Worm (Caenorhabditis elegans) whole organism, L1 larva: ENCODE data around the gene str-231.
A peak's percentile ranks its signal among the peaks of the same experiment; 100 is the strongest.

ENCODE experiments used
- C04F5.9 ChIP-seq: sonication (generic microtip); optimal IDR thresholded peaks from 2 replicates; lab custom pipeline; 2016; ENCODE audit warnings: missing genetic modification characterization, missing compliant biosample characterization
- C16A3.4 ChIP-seq: fragments of 150-350 bp; optimal IDR thresholded peaks from 2 replicates; lab custom pipeline; 2014; ENCODE audit warnings: missing biosample characterization, missing genetic modification characterization
- F16B12.6 ChIP-seq: fragments of 150-350 bp; optimal IDR thresholded peaks from 2 replicates; lab custom pipeline; 2014; ENCODE audit warnings: missing biosample characterization, missing genetic modification characterization
- Y116A8C.19 ChIP-seq: sonication (generic microtip); optimal IDR thresholded peaks from 2 replicates; lab custom pipeline; 2016; ENCODE audit warnings: missing compliant biosample characterization, missing genetic modification characterization, borderline replicate concordance
- alr-1 ChIP-seq: fragments of 200-800 bp; sonication (Bioruptor generic); optimal IDR thresholded peaks from 2 replicates; lab custom pipeline; 2018; ENCODE audit warnings: borderline replicate concordance, mild to moderate bottlenecking, missing genetic modification characterization, missing compliant biosample characterization
- ceh-82 ChIP-seq, 3 experiments: fragments of 150-350 bp in 1 of 3; sonication (generic microtip) in 2 of 3; optimal IDR thresholded peaks; 2 replicates each; lab custom pipeline; 2014 to 2017; ENCODE audit warnings: missing biosample characterization in 3 of 3, missing genetic modification characterization in 3 of 3
- ceh-90 ChIP-seq: sonication (generic microtip); optimal IDR thresholded peaks from 2 replicates; lab custom pipeline; 2016; ENCODE audit warnings: missing genetic modification characterization, missing compliant biosample characterization
- ces-1 ChIP-seq: fragments of 150-350 bp; optimal IDR thresholded peaks from 2 replicates; lab custom pipeline; 2014; ENCODE audit warnings: missing biosample characterization, missing genetic modification reagents, missing genetic modification characterization
- efl-1 ChIP-seq, 4 experiments: fragments of 150-350 bp; optimal IDR thresholded peaks in 3 of 4; peaks in 1 of 4; 1 replicate in 1 of 4; 2 replicates in 3 of 4; lab custom pipeline; 2014; ENCODE audit warnings: missing biosample characterization in 2 of 4, missing genetic modification characterization in 2 of 4, missing genetic modification reagents in 2 of 4
- egl-13 ChIP-seq: sonication (generic microtip); optimal IDR thresholded peaks from 2 replicates; lab custom pipeline; 2016; ENCODE audit warnings: missing genotype, missing genetic modification reagents, missing genetic modification characterization, missing compliant biosample characterization
- elt-2 ChIP-seq: sonication (generic microtip); optimal IDR thresholded peaks from 2 replicates; lab custom pipeline; 2016; ENCODE audit warnings: missing genetic modification characterization, mild to moderate bottlenecking, inconsistent platforms, missing compliant biosample characterization, missing genetic modification reagents
- ets-5 ChIP-seq: fragments of 200-800 bp; sonication (Bioruptor generic); IDR thresholded peaks from 2 replicates; pipeline ENCODE4 v1.3.6; 2022; ENCODE audit warnings: missing genetic modification characterization, missing compliant biosample characterization
- fkh-10 ChIP-seq: sonication (generic microtip); optimal IDR thresholded peaks from 2 replicates; lab custom pipeline; 2017; ENCODE audit warnings: missing biosample characterization, missing genetic modification reagents, missing genetic modification characterization
- fkh-4 ChIP-seq: sonication (generic microtip); optimal IDR thresholded peaks from 2 replicates; lab custom pipeline; 2016; ENCODE audit warnings: missing compliant biosample characterization, missing genetic modification characterization, borderline replicate concordance
- fkh-8 ChIP-seq: sonication (generic microtip); optimal IDR thresholded peaks from 2 replicates; lab custom pipeline; 2016; ENCODE audit warnings: mild to moderate bottlenecking, missing genetic modification characterization, missing compliant biosample characterization
- fos-1 ChIP-seq: fragments of 150-350 bp; optimal IDR thresholded peaks from 2 replicates; lab custom pipeline; 2014; ENCODE audit warnings: missing biosample characterization, missing genetic modification characterization
- hpl-2 ChIP-seq: fragments of 150-350 bp; optimal IDR thresholded peaks from 2 replicates; lab custom pipeline; 2014; ENCODE audit warnings: missing biosample characterization, missing genetic modification reagents, missing genetic modification characterization
- lir-3 ChIP-seq: sonication (generic microtip); optimal IDR thresholded peaks from 2 replicates; lab custom pipeline; 2016; ENCODE audit warnings: mild to moderate bottlenecking, missing genetic modification characterization, moderate library complexity, missing compliant biosample characterization; ENCODE audit not compliant: poor library complexity
- mep-1 ChIP-seq: fragments of 150-350 bp; optimal IDR thresholded peaks from 2 replicates; lab custom pipeline; 2014; ENCODE audit warnings: missing biosample characterization, missing genetic modification characterization
- nhr-20 ChIP-seq: sonication (generic microtip); optimal IDR thresholded peaks from 2 replicates; lab custom pipeline; 2016; ENCODE audit warnings: mild to moderate bottlenecking, missing genetic modification characterization, missing compliant biosample characterization
- nhr-76 ChIP-seq: sonication (generic microtip); optimal IDR thresholded peaks from 2 replicates; lab custom pipeline; 2017; ENCODE audit warnings: missing biosample characterization, missing genetic modification characterization
- nhr-77 ChIP-seq: fragments of 150-350 bp; optimal IDR thresholded peaks from 2 replicates; lab custom pipeline; 2014; ENCODE audit warnings: missing biosample characterization, missing genetic modification characterization
- nhr-90 ChIP-seq: sonication (generic microtip); optimal IDR thresholded peaks from 2 replicates; lab custom pipeline; 2016; ENCODE audit warnings: mild to moderate bottlenecking, missing genetic modification characterization, missing compliant biosample characterization; ENCODE audit not compliant: poor library complexity
- pax-3 ChIP-seq: fragments of 200-800 bp; sonication (Bioruptor generic); optimal IDR thresholded peaks from 2 replicates; lab custom pipeline; 2018; ENCODE audit warnings: mild to moderate bottlenecking, missing genetic modification characterization, moderate library complexity, missing compliant biosample characterization
- pqm-1 ChIP-seq: sonication (generic microtip); optimal IDR thresholded peaks from 3 replicates; lab custom pipeline; 2017; ENCODE audit warnings: missing biosample characterization, missing genetic modification characterization
- skn-1 ChIP-seq: fragments of 150-350 bp; optimal IDR thresholded peaks from 2 replicates; lab custom pipeline; 2014; ENCODE audit warnings: missing biosample characterization, missing genetic modification characterization
- sptf-1 ChIP-seq: fragments of 150-350 bp; optimal IDR thresholded peaks from 2 replicates; lab custom pipeline; 2014; ENCODE audit warnings: missing biosample characterization, missing genetic modification characterization
- swsn-7 ChIP-seq: sonication (generic microtip); optimal IDR thresholded peaks from 2 replicates; lab custom pipeline; 2016; ENCODE audit warnings: missing genetic modification characterization, missing compliant biosample characterization
- tbx-2 ChIP-seq: sonication (generic microtip); optimal IDR thresholded peaks from 2 replicates; lab custom pipeline; 2016; ENCODE audit warnings: missing genetic modification characterization, missing compliant biosample characterization
- unc-30 ChIP-seq: sonication (generic microtip); optimal IDR thresholded peaks from 2 replicates; lab custom pipeline; 2017; ENCODE audit warnings: missing biosample characterization, missing genetic modification characterization
- unc-62 ChIP-seq: fragments of 150-350 bp; optimal IDR thresholded peaks from 2 replicates; lab custom pipeline; 2014; ENCODE audit warnings: missing biosample characterization, missing genetic modification reagents, missing genetic modification characterization
- unc-98 ChIP-seq: fragments of 200-800 bp; sonication (Bioruptor generic); IDR thresholded peaks from 2 replicates; pipeline ENCODE4 v1.3.6; 2022; ENCODE audit warnings: missing genetic modification characterization, missing compliant biosample characterization
- vab-15 ChIP-seq: sonication (generic microtip); optimal IDR thresholded peaks from 2 replicates; lab custom pipeline; 2017; ENCODE audit warnings: missing genotype, mild to moderate bottlenecking, missing genetic modification characterization, missing compliant biosample characterization
- xbp-1 ChIP-seq: sonication (generic microtip); optimal IDR thresholded peaks from 2 replicates; lab custom pipeline; 2016; ENCODE audit warnings: missing genetic modification characterization, missing compliant biosample characterization
- zag-1 ChIP-seq: fragments of 150-350 bp; optimal IDR thresholded peaks from 2 replicates; lab custom pipeline; 2014; ENCODE audit warnings: missing biosample characterization, missing genetic modification characterization
- zip-4 ChIP-seq: fragments of 200-800 bp; sonication (Bioruptor generic); optimal IDR thresholded peaks from 2 replicates; lab custom pipeline; 2018; ENCODE audit warnings: mild to moderate bottlenecking, missing genetic modification characterization, moderate library complexity, missing compliant biosample characterization

Gene str-231

ce11 chrV:16007505-16007904 is at the start of gene str-231:
TSS of gene str-231 (minus strand) at chrV:16007605.
- TF ChIP-seq nhr-20 (tag; lab: Kevin White, UChicago) (no peak), fkh-8 (tag; lab: Kevin White, UChicago) (peak; percentile 38), efl-1 (optimal IDR thresholded peaks at IDR 0.05; lab: Kevin White, UChicago) (no peak), efl-1 (GFP tag; optimal IDR thresholded peaks at IDR 0.05 in 1 of 2; lab: Kevin White, UChicago) (peak in 1 of 2 experiments; percentile 45), swsn-7 (tag; lab: Kevin White, UChicago) (no peak)

DNA sequence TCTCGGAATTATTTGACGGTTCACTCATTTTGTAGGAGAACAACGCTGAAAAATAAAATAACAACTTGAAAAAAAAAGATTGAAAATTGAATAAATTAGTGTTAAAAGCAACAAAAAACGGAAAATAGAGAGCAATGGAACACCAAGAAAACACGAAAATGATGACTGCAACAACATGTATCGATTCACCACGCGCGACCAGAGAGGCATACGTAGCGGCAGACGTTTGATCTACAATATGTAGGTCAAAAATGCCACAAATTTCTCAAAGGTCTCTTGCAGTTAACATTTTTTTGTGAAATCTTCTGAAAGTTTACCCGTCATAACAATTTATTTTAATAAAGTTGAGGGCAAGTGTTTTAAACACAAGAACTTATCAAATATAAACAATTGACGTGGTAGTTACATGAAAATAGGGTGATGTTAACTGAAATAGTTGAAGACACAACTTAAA is 49.6 kb upstream of the str-231 start, which contains the start of gene F14H3.5:
F14H3.5 (minus strand) TSS at position 51 of the 454 bp plus-strand sequence.
- no peak for TF ChIP-seq ets-5 (GFP tag; lab: Robert Waterston, UW)
- no peak for TF ChIP-seq efl-1 (optimal IDR thresholded peaks at IDR 0.05; lab: Kevin White, UChicago)
- peak in 1 of 2 experiments; percentile 12 for TF ChIP-seq efl-1 (GFP tag; optimal IDR thresholded peaks at IDR 0.05 in 1 of 2; lab: Kevin White, UChicago)

- TF ChIP-seq tbx-2 (tag; lab: Kevin White, UChicago): no peak
- TF ChIP-seq elt-2 (tag; lab: Kevin White, UChicago): no peak
- no peak for TF ChIP-seq mep-1 (tag; lab: Kevin White, UChicago)
- no peak for TF ChIP-seq unc-62 (GFP tag; lab: Kevin White, UChicago)
- no peak for TF ChIP-seq lir-3 (tag; lab: Kevin White, UChicago)
- TF ChIP-seq sptf-1 (tag; lab: Kevin White, UChicago): no peak
- no peak for TF ChIP-seq alr-1
- no peak for TF ChIP-seq unc-30 (tag; lab: Kevin White, UChicago)
- no peak for TF ChIP-seq pqm-1 (tag; lab: Kevin White, UChicago)
- no peak for TF ChIP-seq pax-3
- no peak for TF ChIP-seq zag-1 (tag; lab: Kevin White, UChicago)
These were observed 47.6 kb upstream of the str-231 start, which contains the start of gene F14H3.4 for ce11 chrV:16055031-16055430. TSS of gene F14H3.4 (minus strand) at chrV:16055072.

ce11 chrV:16053373-16053772 is 46.0 kb upstream of the str-231 start, which contains the start of gene F14H3.3:
TSS of gene F14H3.3 (minus strand) at chrV:16053473.
- TF ChIP-seq zip-4 (GFP tag; lab: Kevin White, UChicago) (no peak), efl-1 (optimal IDR thresholded peaks at IDR 0.05; lab: Kevin White, UChicago) (no peak), efl-1 (GFP tag; optimal IDR thresholded peaks at IDR 0.05 in 1 of 2; lab: Kevin White, UChicago) (no peak), F16B12.6 (no peak), mep-1 (tag; lab: Kevin White, UChicago) (no peak), vab-15 (tag; lab: Kevin White, UChicago) (no peak), ceh-90 (tag; lab: Kevin White, UChicago) (no peak), xbp-1 (tag; lab: Kevin White, UChicago) (no peak), egl-13 (tag; lab: Kevin White, UChicago) (no peak), fkh-10 (GFP tag; lab: Kevin White, UChicago) (no peak), fos-1 (tag; lab: Kevin White, UChicago) (no peak), ceh-82 (tag; optimal IDR thresholded peaks at IDR 0.05; lab: Kevin White, UChicago) (no peak)

- no peak for TF ChIP-seq Y116A8C.19 (tag; lab: Kevin White, UChicago)
- TF ChIP-seq skn-1 (tag; lab: Kevin White, UChicago): no peak
- no peak for TF ChIP-seq nhr-90 (tag; lab: Kevin White, UChicago)
- no peak for TF ChIP-seq ets-5 (GFP tag; lab: Robert Waterston, UW)
- no peak for TF ChIP-seq efl-1 (optimal IDR thresholded peaks at IDR 0.05; lab: Kevin White, UChicago)
- TF ChIP-seq efl-1 (GFP tag; optimal IDR thresholded peaks at IDR 0.05 in 1 of 2; lab: Kevin White, UChicago): no peak
- no peak for TF ChIP-seq C04F5.9
- no peak for TF ChIP-seq fos-1 (tag; lab: Kevin White, UChicago)
- no peak for TF ChIP-seq fkh-4 (tag; lab: Kevin White, UChicago)
- TF ChIP-seq xbp-1 (tag; lab: Kevin White, UChicago): no peak
- no peak for TF ChIP-seq unc-98 (GFP tag; lab: Robert Waterston, UW)
- no peak for TF ChIP-seq nhr-76 (tag; lab: Kevin White, UChicago)
- no peak for TF ChIP-seq hpl-2
- TF ChIP-seq nhr-77: no peak
- TF ChIP-seq ces-1 (GFP tag; lab: Kevin White, UChicago): no peak
- TF ChIP-seq fkh-10 (GFP tag; lab: Kevin White, UChicago): no peak
- no peak for TF ChIP-seq C16A3.4 (tag; lab: Kevin White, UChicago)
- no peak for TF ChIP-seq lir-3 (tag; lab: Kevin White, UChicago)
- TF ChIP-seq, all 84 proteins: peak for 0
These were observed 41.8 kb upstream of the str-231 start, which contains the start of gene best-12 for ce11 chrV:16049177-16049576. TSS of gene best-12 (plus strand) at chrV:16049477.
